Worm (Caenorhabditis elegans): ENCODE measurements around the gene rab-33.

Gene rab-33

ce11 chrIII:10525927-10526326, 22.3 kb upstream of the rab-33 start (continued):
- no peak for TF ChIP-seq ces-1 (GFP tag; optimal IDR thresholded peaks at IDR 0.05)
- TF ChIP-seq mdl-1 (tag; optimal IDR thresholded peaks at IDR 0.05) = peak in 1 of 2 experiments; percentile 7
- TF ChIP-seq fos-1 (tag; optimal IDR thresholded peaks at IDR 0.05) = no peak
- TF ChIP-seq unc-30 (tag; optimal IDR thresholded peaks at IDR 0.05) = no peak

- TF ChIP-seq unc-62 (GFP tag; optimal IDR thresholded peaks at IDR 0.05) = no peak
- no peak for TF ChIP-seq ceh-63 (GFP tag; optimal IDR thresholded peaks at IDR 0.05)
- no peak for TF ChIP-seq C04F5.9 (tag; optimal IDR thresholded peaks at IDR 0.05)
- TF ChIP-seq tlp-1 (tag; optimal IDR thresholded peaks at IDR 0.05) = no peak
- TF ChIP-seq nhr-85 (tag) = no peak
- TF ChIP-seq mab-9 (GFP tag; IDR thresholded peaks at IDR 0.05) = no peak
- no peak for TF ChIP-seq C16A3.4 (tag; optimal IDR thresholded peaks at IDR 0.05)
- no peak for TF ChIP-seq ces-1 (GFP tag; optimal IDR thresholded peaks at IDR 0.05)
- no peak for TF ChIP-seq jun-1 (tag; optimal IDR thresholded peaks at IDR 0.05)
- TF ChIP-seq unc-30 (tag; optimal IDR thresholded peaks at IDR 0.05) = no peak
- TF ChIP-seq vab-15 (tag; optimal IDR thresholded peaks at IDR 0.05) = no peak
- no peak for TF ChIP-seq ztf-4 (tag; optimal IDR thresholded peaks at IDR 0.05)
- no peak for TF ChIP-seq nhr-71 (tag; optimal IDR thresholded peaks at IDR 0.05)
These were observed 21.2 kb upstream of the rab-33 start for ce11 chrIII:10524823-10525222.

ce11 chrIII:10523025-10523424, 19.4 kb upstream of the rab-33 start:
- TF ChIP-seq lir-3 (tag; optimal IDR thresholded peaks at IDR 0.05; ENCODE audit: poor library complexity) = no peak

ce11 chrIII:10521219-10521618, 17.6 kb upstream of the rab-33 start:
- TF ChIP-seq zip-4 (GFP tag; optimal IDR thresholded peaks at IDR 0.05) = no peak

ce11 chrIII:10520523-10520922, 16.9 kb upstream of the rab-33 start, which contains the start of gene unc-49:
Gene unc-49 (plus strand): TSS chrIII:10520762.
- TF ChIP-seq snu-23 (GFP tag; optimal IDR thresholded peaks at IDR 0.05) (peak; percentile 18), nhr-20 (tag; optimal IDR thresholded peaks at IDR 0.05) (peak; percentile 1), ztf-11 (tag; optimal IDR thresholded peaks at IDR 0.05) (no peak), nhr-71 (tag; optimal IDR thresholded peaks at IDR 0.05) (peak; percentile 28), rnt-1 (tag; optimal IDR thresholded peaks at IDR 0.05) (peak; percentile 34), lin-14 (GFP tag; optimal IDR thresholded peaks at IDR 0.05) (peak; percentile 73), nhr-28 (tag; optimal IDR thresholded peaks at IDR 0.05) (no peak)

ce11 chrIII:10519615-10520014, 16.0 kb upstream of the rab-33 start:
- TF ChIP-seq nhr-47 (tag; optimal IDR thresholded peaks at IDR 0.05) (no peak), efl-1 (optimal IDR thresholded peaks at IDR 0.05) (no peak), efl-1 (GFP tag; optimal IDR thresholded peaks at IDR 0.05 in 1 of 2) (peak in 1 of 2 experiments; percentile 73), fkh-4 (tag; optimal IDR thresholded peaks at IDR 0.05; ENCODE audit: borderline replicate concordance) (no peak), mdl-1 (tag; optimal IDR thresholded peaks at IDR 0.05) (no peak)

- TF ChIP-seq zip-4 (GFP tag; optimal IDR thresholded peaks at IDR 0.05) (no peak), lin-14 (GFP tag; optimal IDR thresholded peaks at IDR 0.05) (no peak), dsc-1 (tag; optimal IDR thresholded peaks at IDR 0.05) (peak; percentile 80), pqm-1 (tag; optimal IDR thresholded peaks at IDR 0.05) (no peak), ceh-88 (GFP tag; IDR thresholded peaks at IDR 0.05) (no peak), mdl-1 (tag; optimal IDR thresholded peaks at IDR 0.05) (no peak), nhr-76 (tag; optimal IDR thresholded peaks at IDR 0.05) (no peak), fkh-4 (tag; optimal IDR thresholded peaks at IDR 0.05; ENCODE audit: borderline replicate concordance) (peak; percentile 62), nhr-85 (tag) (peak; percentile 38)
These were observed 15.2 kb upstream of the rab-33 start for ce11 chrIII:10518884-10519283.

Data from whole organism, L1 larva.